Fruit fly (Drosophila melanogaster) whole organism, embryonic: ENCODE results near the gene UbcE2H.

Experiments used
- BEAF-32 ChIP-seq: fragments of 200-800 bp; sonication (Bioruptor generic); optimal IDR thresholded peaks from 3 replicates; lab custom pipeline; 2017; ENCODE audit warnings: missing biosample characterization, missing genetic modification characterization, mild to moderate bottlenecking, moderate library complexity, missing genetic modification reagents
- CG10147 ChIP-seq: fragments of 200-800 bp; sonication (Bioruptor generic); optimal IDR thresholded peaks from 2 replicates; lab custom pipeline; 2019; ENCODE audit warnings: missing biosample characterization, mild to moderate bottlenecking, missing genetic modification characterization, moderate library complexity
- CG10274 ChIP-seq: fragments of 200-800 bp; sonication (Bioruptor generic); optimal IDR thresholded peaks from 3 replicates; lab custom pipeline; 2017; ENCODE audit warnings: missing biosample characterization, mild to moderate bottlenecking, missing genetic modification characterization
- CG11085 ChIP-seq: fragments of 200-800 bp; sonication (Bioruptor generic); IDR thresholded peaks from 2 replicates; pipeline ENCODE4 v1.3.6; 2022; ENCODE audit warnings: missing biosample characterization, missing genetic modification characterization
- CG1233 ChIP-seq: fragments of 200-800 bp; sonication (Bioruptor generic); optimal IDR thresholded peaks from 4 replicates; lab custom pipeline; 2018; ENCODE audit warnings: missing biosample characterization, mild to moderate bottlenecking, missing genetic modification characterization
- CG12744 ChIP-seq: fragments of 200-800 bp; sonication (Bioruptor generic); optimal IDR thresholded peaks from 2 replicates; lab custom pipeline; 2016; ENCODE audit warnings: missing biosample characterization, missing genetic modification characterization
- CG13296 ChIP-seq: fragments of 200-800 bp; sonication (Bioruptor generic); optimal IDR thresholded peaks from 3 replicates; lab custom pipeline; 2018; ENCODE audit warnings: missing biosample characterization, mild to moderate bottlenecking, missing genetic modification characterization
- CG16813 ChIP-seq: fragments of 200-800 bp; sonication (Bioruptor generic); IDR thresholded peaks from 3 replicates; pipeline ENCODE4 v1.3.6; 2022; ENCODE audit warnings: missing biosample characterization, missing genetic modification characterization; ENCODE audit not compliant: partially characterized antibody
- CG1832 ChIP-seq: fragments of 200-800 bp; sonication (Bioruptor generic); optimal IDR thresholded peaks from 2 replicates; lab custom pipeline; 2017; ENCODE audit warnings: missing biosample characterization, mild to moderate bottlenecking, missing genetic modification characterization, inconsistent platforms
- CG18476 ChIP-seq: fragments of 200-800 bp; sonication (Bioruptor generic); optimal IDR thresholded peaks from 2 replicates; lab custom pipeline; 2016; ENCODE audit warnings: missing biosample characterization, mild to moderate bottlenecking, missing genetic modification characterization
- CG3995 ChIP-seq: fragments of 200-800 bp; sonication (Bioruptor generic); optimal IDR thresholded peaks from 3 replicates; lab custom pipeline; 2016; ENCODE audit warnings: missing biosample characterization, missing genetic modification characterization
- CG4282 ChIP-seq: fragments of 200-800 bp; sonication (Bioruptor generic); optimal IDR thresholded peaks from 2 replicates; lab custom pipeline; 2016; ENCODE audit warnings: missing biosample characterization, missing genetic modification characterization
- CG4707 ChIP-seq: fragments of 200-800 bp; sonication (Bioruptor generic); optimal IDR thresholded peaks from 2 replicates; lab custom pipeline; 2018; ENCODE audit warnings: missing biosample characterization, mild to moderate bottlenecking, missing genetic modification characterization, moderate library complexity
- CG5180 ChIP-seq: fragments of 200-800 bp; sonication (Bioruptor generic); optimal IDR thresholded peaks from 3 replicates; lab custom pipeline; 2017; ENCODE audit warnings: missing biosample characterization, missing genetic modification characterization, mild to moderate bottlenecking, moderate library complexity, missing genetic modification reagents
- CG5953 ChIP-seq: fragments of 200-800 bp; sonication (Bioruptor generic); IDR thresholded peaks from 2 replicates; pipeline ENCODE4 v1.3.6; 2022; ENCODE audit warnings: missing biosample characterization, missing genetic modification characterization
- CG6254 ChIP-seq: fragments of 200-800 bp; sonication (Bioruptor generic); optimal IDR thresholded peaks from 3 replicates; lab custom pipeline; 2017; ENCODE audit warnings: mild to moderate bottlenecking, missing biosample characterization, missing genetic modification reagents, missing genetic modification characterization
- CG6654 ChIP-seq: fragments of 200-800 bp; sonication (Bioruptor generic); optimal IDR thresholded peaks from 2 replicates; lab custom pipeline; 2017; ENCODE audit warnings: missing biosample characterization, mild to moderate bottlenecking, missing genetic modification characterization
- CG6689 ChIP-seq: fragments of 200-800 bp; sonication (Bioruptor generic); IDR thresholded peaks from 2 replicates; pipeline ENCODE4 v1.3.6; 2022; ENCODE audit warnings: missing biosample characterization, missing genetic modification characterization
- CG8359 ChIP-seq: fragments of 200-800 bp; sonication (Bioruptor generic); optimal IDR thresholded peaks from 2 replicates; lab custom pipeline; 2017; ENCODE audit warnings: missing biosample characterization, mild to moderate bottlenecking, missing genetic modification characterization, borderline replicate concordance
- CG8924 ChIP-seq: fragments of 200-800 bp; optimal IDR thresholded peaks from 3 replicates; lab custom pipeline; 2019; ENCODE audit warnings: missing biosample characterization, mild to moderate bottlenecking, missing genetic modification characterization, moderate library complexity
- CG9817 ChIP-seq: fragments of 200-800 bp; sonication (Bioruptor generic); optimal IDR thresholded peaks from 2 replicates; lab custom pipeline; 2018; ENCODE audit warnings: missing biosample characterization, mild to moderate bottlenecking, missing genetic modification characterization, moderate library complexity
- CHES-1-like ChIP-seq: fragments of 200-800 bp; sonication (Bioruptor generic); optimal IDR thresholded peaks from 2 replicates; lab custom pipeline; 2016; ENCODE audit warnings: missing biosample characterization, missing genetic modification characterization
- Dbx ChIP-seq: fragments of 200-800 bp; sonication (Bioruptor generic); IDR thresholded peaks from 3 replicates; pipeline ENCODE4 v1.3.6; 2022; ENCODE audit warnings: missing biosample characterization, missing genetic modification characterization
- Lpt ChIP-seq: fragments of >200 bp; optimal IDR thresholded peaks from 2 replicates; lab custom pipeline; 2018; ENCODE audit warnings: missing biosample characterization, missing genetic modification characterization
- Neu2 ChIP-seq: fragments of 200-800 bp; sonication (Bioruptor generic); optimal IDR thresholded peaks from 3 replicates; lab custom pipeline; 2016; ENCODE audit warnings: missing biosample characterization, missing genetic modification characterization, borderline replicate concordance
- Nf-YA ChIP-seq: fragments of 200-800 bp; sonication (Bioruptor generic); IDR thresholded peaks from 2 replicates; pipeline ENCODE4 v1.3.6; 2022; ENCODE audit warnings: missing biosample characterization, missing genetic modification characterization
- Nf-YB ChIP-seq: fragments of 200-800 bp; sonication (Bioruptor generic); optimal IDR thresholded peaks from 3 replicates; lab custom pipeline; 2019; ENCODE audit warnings: missing biosample characterization, mild to moderate bottlenecking, missing genetic modification characterization, moderate library complexity
- PHDP ChIP-seq: fragments of 200-800 bp; sonication (Bioruptor generic); optimal IDR thresholded peaks from 3 replicates; lab custom pipeline; 2018; ENCODE audit warnings: missing biosample characterization, mild to moderate bottlenecking, missing genetic modification characterization, moderate library complexity
- Sox102F ChIP-seq: fragments of 200-800 bp; sonication (Bioruptor generic); optimal IDR thresholded peaks from 2 replicates; lab custom pipeline; 2018; ENCODE audit warnings: missing biosample characterization, mild to moderate bottlenecking, missing genetic modification characterization, moderate library complexity
- Xbp1 ChIP-seq: fragments of 200-800 bp; sonication (Bioruptor generic); optimal IDR thresholded peaks from 3 replicates; lab custom pipeline; 2016; ENCODE audit warnings: missing biosample characterization, mild to moderate bottlenecking, missing genetic modification characterization
- ab ChIP-seq: fragments of 200-800 bp; sonication (Bioruptor generic); optimal IDR thresholded peaks from 2 replicates; lab custom pipeline; 2016; ENCODE audit warnings: missing biosample characterization, missing genetic modification characterization
- ase ChIP-seq: fragments of 200-800 bp; sonication (Bioruptor generic); IDR thresholded peaks from 3 replicates; pipeline ENCODE4 v1.3.6; 2022; ENCODE audit warnings: missing biosample characterization, missing genetic modification characterization
- az2 ChIP-seq: fragments of 200-800 bp; sonication (Bioruptor generic); optimal IDR thresholded peaks from 3 replicates; lab custom pipeline; 2016; ENCODE audit warnings: missing biosample characterization, missing genetic modification characterization
- crol ChIP-seq: fragments of 200-800 bp; sonication (Bioruptor generic); IDR thresholded peaks from 2 replicates; pipeline ENCODE4 v1.3.6; 2022; ENCODE audit warnings: missing biosample characterization, missing genetic modification characterization
- dimm ChIP-seq: fragments of 200-800 bp; sonication (Bioruptor generic); IDR thresholded peaks from 2 replicates; pipeline ENCODE4 v1.3.6; 2022; ENCODE audit warnings: missing biosample characterization, missing genetic modification characterization
- emc ChIP-seq: fragments of 200-800 bp; sonication (Bioruptor generic); optimal IDR thresholded peaks from 2 replicates; lab custom pipeline; 2016; ENCODE audit warnings: missing biosample characterization, missing genetic modification characterization
- eyg ChIP-seq: fragments of 200-800 bp; sonication (Bioruptor generic); optimal IDR thresholded peaks from 3 replicates; lab custom pipeline; 2016; ENCODE audit warnings: missing biosample characterization, missing genetic modification characterization
- fd96Cb ChIP-seq: fragments of 200-800 bp; sonication (Bioruptor generic); optimal IDR thresholded peaks from 2 replicates; lab custom pipeline; 2018; ENCODE audit warnings: missing biosample characterization, mild to moderate bottlenecking, missing genetic modification characterization, moderate library complexity
- gce ChIP-seq: fragments of 200-800 bp; sonication (Bioruptor generic); IDR thresholded peaks from 3 replicates; pipeline ENCODE4 v1.3.6; 2022; ENCODE audit warnings: missing biosample characterization, missing genetic modification characterization
- kay ChIP-seq: fragments of 200-800 bp; sonication (Bioruptor generic); optimal IDR thresholded peaks from 2 replicates; lab custom pipeline; 2016; ENCODE audit warnings: missing biosample characterization, missing genetic modification characterization
- odd ChIP-seq: fragments of 200-800 bp; sonication (Bioruptor generic); optimal IDR thresholded peaks from 2 replicates; lab custom pipeline; 2017; ENCODE audit warnings: missing biosample characterization, mild to moderate bottlenecking, missing genetic modification characterization
- p53 ChIP-seq: fragments of 200-800 bp; sonication (Bioruptor generic); optimal IDR thresholded peaks from 2 replicates; lab custom pipeline; 2016; ENCODE audit warnings: missing biosample characterization, missing genetic modification characterization
- prd ChIP-seq, 3 experiments: fragments of >200 bp in 2 of 3; fragments of 200-800 bp in 1 of 3; sonication (Bioruptor generic) in 1 of 3; optimal IDR thresholded peaks in 2 of 3; IDR thresholded peaks in 1 of 3; 2 replicates in 2 of 3; 3 replicates in 1 of 3; pipeline versions ENCODE4 v1.3.6 to Lab custom; 2017 to 2022; ENCODE audit warnings: missing biosample characterization in 1 of 3, missing genetic modification characterization in 1 of 3
- salm ChIP-seq: fragments of 200-800 bp; sonication (Bioruptor generic); optimal IDR thresholded peaks from 2 replicates; lab custom pipeline; 2018; ENCODE audit warnings: missing biosample characterization, mild to moderate bottlenecking, missing genetic modification characterization
- slbo ChIP-seq: fragments of 200-800 bp; sonication (Bioruptor generic); IDR thresholded peaks from 2 replicates; pipeline ENCODE4 v1.3.6; 2022; ENCODE audit warnings: missing biosample characterization, missing genetic modification characterization
- tio ChIP-seq: fragments of 200-800 bp; sonication (Bioruptor generic); optimal IDR thresholded peaks from 2 replicates; lab custom pipeline; 2017; ENCODE audit warnings: missing biosample characterization, missing genetic modification characterization, inconsistent platforms
- vfl ChIP-seq: fragments of 200-800 bp; sonication (Bioruptor generic); optimal IDR thresholded peaks from 2 replicates; lab custom pipeline; 2016; ENCODE audit warnings: missing biosample characterization, missing genetic modification characterization
- yki ChIP-seq: fragments of >200 bp; optimal IDR thresholded peaks from 3 replicates; lab custom pipeline; 2018
- zf30C ChIP-seq: fragments of 200-800 bp; sonication (Bioruptor generic); optimal IDR thresholded peaks from 3 replicates; lab custom pipeline; 2018; ENCODE audit warnings: missing biosample characterization, mild to moderate bottlenecking, missing genetic modification characterization

The UbcE2H gene

dm6 chrX:8092075-8092682, 1.7 kb downstream of the UbcE2H start (continued):
- peak; percentile 73 for TF ChIP-seq CHES-1-like (GFP tag; lab: Kevin White, UChicago)
- peak; percentile 97 for TF ChIP-seq CG13296 (GFP tag; lab: Kevin White, UChicago)
- TF ChIP-seq odd (GFP tag; lab: Kevin White, UChicago), result peak; percentile 93
- peak; percentile 92 for TF ChIP-seq tio
- TF ChIP-seq Lpt, result no peak
- TF ChIP-seq CG11085 (GFP tag; lab: Robert Waterston, UW), result peak; percentile 73
- peak; percentile 6 for TF ChIP-seq BEAF-32 (GFP tag; lab: Kevin White, UChicago)
- TF ChIP-seq yki (lab: Kevin White, UChicago), result peak; percentile 34
- TF ChIP-seq CG10147 (GFP tag; lab: Kevin White, UChicago), result peak; percentile 94
- peak; percentile 90 for TF ChIP-seq salm (tag; lab: Kevin White, UChicago)
- TF ChIP-seq p53 (GFP tag; lab: Kevin White, UChicago), result no peak
- TF ChIP-seq Nf-YA, result peak; percentile 78
- peak; percentile 37 for TF ChIP-seq CG3995
- peak; percentile 84 for TF ChIP-seq CG12744 (GFP tag; lab: Kevin White, UChicago)
- peak; percentile 76 for TF ChIP-seq CG5953 (GFP tag; lab: Robert Waterston, UW)
- TF ChIP-seq Nf-YB (GFP tag; lab: Kevin White, UChicago), result peak; percentile 84
- TF ChIP-seq az2 (GFP tag; lab: Kevin White, UChicago), result peak; percentile 94
- peak; percentile 94 for TF ChIP-seq Xbp1
- TF ChIP-seq CG10274 (GFP tag; lab: Kevin White, UChicago), result peak; percentile 82
- TF ChIP-seq CG18476 (GFP tag; lab: Kevin White, UChicago), result peak; percentile 91
- peak; percentile 56 for TF ChIP-seq ab (GFP tag; lab: Kevin White, UChicago)
- peak; percentile 87 for TF ChIP-seq kay (GFP tag; lab: Kevin White, UChicago)
- peak; percentile 87 for TF ChIP-seq CG8359 (GFP tag; lab: Kevin White, UChicago)
- TF ChIP-seq CG5180 (GFP tag; lab: Kevin White, UChicago), result peak; percentile 90
- peak; percentile 49 for TF ChIP-seq eyg (GFP tag; lab: Kevin White, UChicago)
- TF ChIP-seq CG1832, result no peak
- peak; percentile 97 for TF ChIP-seq CG8924 (tag; lab: Kevin White, UChicago)
- peak; percentile 93 for TF ChIP-seq CG9817
- peak; percentile 93 for TF ChIP-seq zf30C
- peak; percentile 75 for TF ChIP-seq dimm (GFP tag; lab: Robert Waterston, UW)
- no peak for TF ChIP-seq CG16813 (GFP tag; lab: Robert Waterston, UW)
- TF ChIP-seq CG6689 (GFP tag; lab: Robert Waterston, UW), result peak; percentile 93
- peak; percentile 87 for TF ChIP-seq ase
- TF ChIP-seq Dbx (GFP tag; lab: Robert Waterston, UW), result peak; percentile 91
- TF ChIP-seq vfl (GFP tag; lab: Kevin White, UChicago), result peak; percentile 71
- TF ChIP-seq crol (GFP tag; lab: Robert Waterston, UW), result peak; percentile 95
- TF ChIP-seq gce, result peak; percentile 83; the same call in 2 of the 3 replicates
- peak; percentile 93 for TF ChIP-seq CG1233 (GFP tag; lab: Kevin White, UChicago)
- TF ChIP-seq PHDP, result peak; percentile 96
- TF ChIP-seq CG4707, result peak; percentile 69
- TF ChIP-seq CG6254, result peak; percentile 88
- peak; percentile 94 for TF ChIP-seq fd96Cb (tag; lab: Kevin White, UChicago)
- TF ChIP-seq Sox102F (GFP tag; lab: Kevin White, UChicago), result peak; percentile 95
- peak; percentile 54 for TF ChIP-seq CG4282 (GFP tag; lab: Kevin White, UChicago)
- no peak for TF ChIP-seq prd (optimal IDR thresholded peaks at IDR 0.05; lab: Kevin White, UChicago)
- peak; percentile 94 for TF ChIP-seq prd (GFP tag; IDR thresholded peaks at IDR 0.05; lab: Robert Waterston, UW)
- peak; percentile 60 for TF ChIP-seq emc
- peak; percentile 83 for TF ChIP-seq CG6654
- TF ChIP-seq slbo (GFP tag; lab: Robert Waterston, UW), result peak; percentile 92
- TF ChIP-seq Neu2 (GFP tag; lab: Kevin White, UChicago), result no peak
